Fruit fly (Drosophila melanogaster): ENCODE data around the gene Mco4.

Gene Mco4

DNA sequence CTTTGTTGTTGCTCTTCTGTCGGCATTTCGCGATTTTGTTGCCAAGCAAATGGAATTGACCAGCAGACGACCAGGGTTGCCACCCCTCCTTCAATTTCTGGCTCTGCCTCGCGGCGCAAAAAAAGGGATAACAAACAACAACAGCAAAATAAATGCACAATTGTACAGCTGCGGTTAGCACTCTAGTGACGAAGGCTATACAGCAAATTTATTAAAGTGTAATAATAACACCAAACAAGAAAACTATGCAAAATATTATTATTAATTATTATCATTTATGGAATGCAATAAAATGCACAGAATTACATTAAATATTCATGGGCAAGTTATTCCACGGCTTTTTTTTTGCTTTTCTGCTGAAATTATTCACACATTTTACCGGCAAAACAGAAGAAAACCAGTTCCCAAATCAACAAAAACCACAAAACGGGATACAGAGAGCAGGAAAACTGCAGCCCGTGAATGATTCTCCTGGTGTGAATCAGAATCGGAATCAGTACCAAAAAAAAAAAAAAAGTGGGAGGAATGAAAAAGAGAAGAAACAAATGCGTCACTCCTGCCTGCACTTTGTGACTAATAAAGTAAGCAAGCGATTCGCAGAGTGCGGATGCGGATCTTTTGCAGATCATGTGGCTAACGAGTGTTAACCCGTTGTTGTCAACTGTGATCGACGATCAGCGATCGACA, 23.4 kb upstream of the Mco4 start:
- TF ChIP-seq kay (GFP tag; ENCODE audit: borderline replicate concordance) (peak; percentile 32), pad (GFP tag; optimal IDR thresholded peaks at IDR 0.05) (peak; percentile 16), CG7101 (tag; optimal IDR thresholded peaks at IDR 0.05) (peak; percentile 5), CG14711 (tag; optimal IDR thresholded peaks at IDR 0.05) (peak; percentile 57), Clk (GFP tag; optimal IDR thresholded peaks at IDR 0.05) (no peak)

DNA sequence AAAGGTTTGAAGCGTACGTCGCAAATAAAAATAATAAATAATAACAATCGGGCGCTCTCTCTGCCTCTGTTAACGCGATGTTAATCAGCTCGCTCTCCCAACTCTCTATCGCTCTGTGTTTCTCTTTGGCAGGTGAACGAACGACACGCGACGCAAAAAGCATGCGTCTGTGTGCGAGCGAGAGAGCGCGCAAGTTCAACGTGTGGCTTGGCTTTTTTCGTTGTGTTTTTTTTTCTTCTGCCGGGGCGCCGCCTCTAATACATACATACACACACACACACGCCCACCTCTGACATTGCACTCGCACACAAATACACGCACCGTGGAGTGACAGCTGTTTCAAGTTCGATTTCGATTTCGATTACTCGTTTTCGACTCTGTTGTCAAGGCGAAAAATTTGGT, 22.7 kb upstream of the Mco4 start:
- TF ChIP-seq CG33017 (tag; optimal IDR thresholded peaks at IDR 0.05) (no peak), Mnt (GFP tag; optimal IDR thresholded peaks at IDR 0.05) (peak; percentile 50), CG7045 (GFP tag; optimal IDR thresholded peaks at IDR 0.05) (no peak), bab1 (GFP tag; optimal IDR thresholded peaks at IDR 0.05) (peak; percentile 38), cic (GFP tag; optimal IDR thresholded peaks at IDR 0.05) (peak; percentile 46), CG11617 (GFP tag; optimal IDR thresholded peaks at IDR 0.05) (peak; percentile 3), toe (GFP tag; optimal IDR thresholded peaks at IDR 0.05) (peak; percentile 10), cnc (optimal IDR thresholded peaks at IDR 0.05) (no peak), CG12768 (GFP tag; optimal IDR thresholded peaks at IDR 0.05) (peak; percentile 46)

DNA sequence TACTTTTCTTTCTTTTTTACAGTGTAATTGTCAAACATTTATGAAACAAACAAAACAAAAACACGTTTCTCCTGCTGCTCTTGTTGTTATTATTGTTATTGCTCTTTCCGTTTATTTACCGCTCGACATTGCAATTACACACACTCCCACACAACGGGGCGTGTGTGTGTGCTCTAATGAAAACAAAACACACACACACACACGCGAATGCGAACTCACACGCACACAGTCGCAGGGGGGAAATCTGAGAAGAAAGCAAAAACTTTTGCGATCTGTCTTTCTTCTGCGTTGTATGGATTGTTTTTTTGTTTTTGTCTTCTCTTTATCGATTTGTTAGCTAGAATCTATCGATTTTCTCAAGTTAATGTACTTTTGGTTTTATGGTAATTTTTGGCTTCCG, 22.0 kb upstream of the Mco4 start:
- peak; percentile 83 for TF ChIP-seq kay (GFP tag; ENCODE audit: borderline replicate concordance)
- TF ChIP-seq cic (GFP tag; optimal IDR thresholded peaks at IDR 0.05): no peak

DNA sequence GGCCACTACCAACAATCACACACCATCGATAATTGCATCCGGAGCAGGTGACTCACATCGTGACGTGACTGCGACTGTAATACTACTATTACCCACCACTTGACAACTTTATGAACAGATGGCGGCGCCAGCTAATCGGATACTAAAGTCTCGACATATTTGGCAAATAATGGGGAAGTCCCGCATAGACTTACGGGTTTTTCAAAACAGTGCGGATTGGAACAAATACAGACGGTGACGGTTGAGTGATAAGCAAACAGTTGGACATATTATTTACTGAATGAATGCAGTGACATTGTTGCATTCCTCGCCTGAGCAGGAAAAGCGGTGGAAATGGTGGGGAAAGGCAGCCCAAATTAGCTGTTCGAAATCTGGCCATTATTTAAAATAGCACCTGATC, 20.6 kb upstream of the Mco4 start:
- TF ChIP-seq kay (GFP tag; ENCODE audit: borderline replicate concordance): peak; percentile 67
- peak; percentile 2 for TF ChIP-seq CG14711 (tag; optimal IDR thresholded peaks at IDR 0.05)
- TF ChIP-seq CG1620 (GFP tag; optimal IDR thresholded peaks at IDR 0.05): no peak

DNA sequence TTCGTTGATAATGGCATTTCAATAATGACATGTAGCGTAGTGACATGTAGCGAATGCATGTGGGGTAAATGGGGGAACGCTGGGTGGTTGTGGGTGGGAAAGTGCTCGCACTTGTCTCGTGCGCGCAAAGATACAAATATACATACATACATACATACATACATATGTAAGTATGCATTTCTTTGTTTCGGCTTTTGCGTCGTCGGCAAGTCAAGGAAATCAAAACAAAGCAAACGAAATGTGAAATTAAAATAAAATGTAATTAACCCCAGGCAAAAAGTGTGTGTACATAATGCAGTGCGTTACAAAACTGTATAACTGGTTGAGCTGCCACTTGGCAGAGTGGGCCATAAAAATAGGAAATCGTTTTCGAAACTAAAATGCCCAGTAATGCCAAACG, 19.8 kb upstream of the Mco4 start:
- TF ChIP-seq CG5204 (GFP tag; optimal IDR thresholded peaks at IDR 0.05) (no peak), CG33017 (tag; optimal IDR thresholded peaks at IDR 0.05) (no peak), pad (GFP tag; optimal IDR thresholded peaks at IDR 0.05) (no peak), Hr96 (GFP tag; optimal IDR thresholded peaks at IDR 0.05) (no peak), bab1 (GFP tag; optimal IDR thresholded peaks at IDR 0.05) (no peak), Crg-1 (GFP tag; optimal IDR thresholded peaks at IDR 0.05) (no peak)

DNA sequence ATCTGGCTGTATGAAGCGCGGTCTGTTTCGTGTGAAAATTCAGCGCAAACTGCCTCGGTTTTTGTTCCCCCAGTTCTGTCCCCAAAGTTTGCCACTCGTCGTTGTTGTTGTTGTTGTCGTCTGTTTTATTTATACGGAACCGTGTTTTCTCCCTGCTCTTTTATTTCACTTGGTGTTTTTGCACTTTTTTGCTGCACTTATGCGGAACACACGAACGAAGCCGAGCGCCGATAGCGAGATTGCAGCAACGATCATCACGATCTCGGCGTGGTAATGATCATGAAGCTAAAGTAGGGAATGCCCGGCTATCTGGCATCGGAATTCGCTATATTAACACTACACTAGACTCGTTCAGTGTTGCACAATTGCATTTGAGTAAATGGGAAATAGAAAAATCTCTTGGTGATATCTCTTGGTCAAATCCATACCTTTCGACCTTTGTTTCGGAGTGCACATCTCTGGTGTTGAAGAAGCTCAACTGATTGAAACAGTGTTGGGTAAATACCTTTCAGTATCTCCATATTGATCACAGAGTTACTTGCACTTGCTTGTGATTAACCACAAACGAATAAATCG, 19.2 kb upstream of the Mco4 start:
- no peak for TF ChIP-seq ovo (GFP tag; optimal IDR thresholded peaks at IDR 0.05)
- TF ChIP-seq CG7101 (tag; optimal IDR thresholded peaks at IDR 0.05): no peak
- TF ChIP-seq pad (GFP tag; optimal IDR thresholded peaks at IDR 0.05): no peak
- no peak for TF ChIP-seq CG12768 (GFP tag; optimal IDR thresholded peaks at IDR 0.05)
- TF ChIP-seq CG33017 (tag; optimal IDR thresholded peaks at IDR 0.05): no peak
- TF ChIP-seq Mnt (GFP tag; optimal IDR thresholded peaks at IDR 0.05): no peak
- TF ChIP-seq cnc (optimal IDR thresholded peaks at IDR 0.05): no peak
- TF ChIP-seq CG5204 (GFP tag; optimal IDR thresholded peaks at IDR 0.05): no peak
- no peak for TF ChIP-seq CG7045 (GFP tag; optimal IDR thresholded peaks at IDR 0.05)
- no peak for TF ChIP-seq cic (GFP tag; optimal IDR thresholded peaks at IDR 0.05)
- no peak for TF ChIP-seq kay (GFP tag; ENCODE audit: borderline replicate concordance)
- TF ChIP-seq bab1 (GFP tag; optimal IDR thresholded peaks at IDR 0.05): no peak
- TF ChIP-seq CG14711 (tag; optimal IDR thresholded peaks at IDR 0.05): no peak
- no peak for TF ChIP-seq Crg-1 (GFP tag; optimal IDR thresholded peaks at IDR 0.05)
- TF ChIP-seq Clk (GFP tag; optimal IDR thresholded peaks at IDR 0.05): no peak
- TF ChIP-seq Hr96 (GFP tag; optimal IDR thresholded peaks at IDR 0.05): no peak
- no peak for TF ChIP-seq toe (GFP tag; optimal IDR thresholded peaks at IDR 0.05)
- no peak for TF ChIP-seq tj (GFP tag; optimal IDR thresholded peaks at IDR 0.05)
- TF ChIP-seq CG1620 (GFP tag; optimal IDR thresholded peaks at IDR 0.05): no peak

DNA sequence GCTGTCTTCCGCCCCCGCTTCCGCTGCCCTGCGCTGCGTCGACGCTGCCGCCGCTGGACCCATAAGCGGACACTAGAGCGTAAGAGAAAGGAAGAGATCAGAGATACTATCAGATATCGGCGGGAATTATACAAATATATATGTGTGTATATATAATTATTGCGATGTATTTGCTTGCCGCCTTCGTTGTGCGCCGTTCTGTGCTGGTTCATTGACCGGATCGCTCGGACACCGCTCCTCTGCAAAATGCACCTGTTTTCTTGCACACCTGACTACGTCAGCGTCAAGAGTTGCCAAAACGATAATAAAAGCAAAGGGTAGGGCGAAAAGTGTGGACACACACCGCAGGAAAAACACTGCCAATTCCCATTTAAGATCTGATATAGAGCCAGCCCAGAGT, 17.4 kb upstream of the Mco4 start:
- TF ChIP-seq bab1 (GFP tag; optimal IDR thresholded peaks at IDR 0.05) (no peak), ovo (GFP tag; optimal IDR thresholded peaks at IDR 0.05) (no peak), cic (GFP tag; optimal IDR thresholded peaks at IDR 0.05) (no peak), toe (GFP tag; optimal IDR thresholded peaks at IDR 0.05) (no peak), Crg-1 (GFP tag; optimal IDR thresholded peaks at IDR 0.05) (no peak), CG12768 (GFP tag; optimal IDR thresholded peaks at IDR 0.05) (no peak), CG7101 (tag; optimal IDR thresholded peaks at IDR 0.05) (no peak), Hr96 (GFP tag; optimal IDR thresholded peaks at IDR 0.05) (no peak), CG33017 (tag; optimal IDR thresholded peaks at IDR 0.05) (no peak), pad (GFP tag; optimal IDR thresholded peaks at IDR 0.05) (no peak), CG5204 (GFP tag; optimal IDR thresholded peaks at IDR 0.05) (no peak), kay (GFP tag; ENCODE audit: borderline replicate concordance) (no peak), Clk (GFP tag; optimal IDR thresholded peaks at IDR 0.05) (no peak), CG7045 (GFP tag; optimal IDR thresholded peaks at IDR 0.05) (no peak), tj (GFP tag; optimal IDR thresholded peaks at IDR 0.05) (no peak)

All from whole organism, adult.